Worm (Caenorhabditis elegans) whole organism, L1 larva: Measurements from ENCODE around the gene gnrr-2.

Experiments used
- C04F5.9 ChIP-seq: sonication (generic microtip); optimal IDR thresholded peaks from 2 replicates; lab custom pipeline; 2016; ENCODE audit warnings: missing genetic modification characterization, missing compliant biosample characterization
- alr-1 ChIP-seq: fragments of 200-800 bp; sonication (Bioruptor generic); optimal IDR thresholded peaks from 2 replicates; lab custom pipeline; 2018; ENCODE audit warnings: borderline replicate concordance, mild to moderate bottlenecking, missing genetic modification characterization, missing compliant biosample characterization
- aly-2 ChIP-seq: fragments of 150-350 bp; optimal IDR thresholded peaks from 2 replicates; lab custom pipeline; 2014; ENCODE audit warnings: missing biosample characterization, missing genetic modification characterization
- ceh-8 ChIP-seq: fragments of 200-800 bp; sonication (Bioruptor generic); optimal IDR thresholded peaks from 2 replicates; lab custom pipeline; 2018; ENCODE audit warnings: mild to moderate bottlenecking, missing genetic modification characterization, moderate library complexity, missing compliant biosample characterization
- ceh-90 ChIP-seq: sonication (generic microtip); optimal IDR thresholded peaks from 2 replicates; lab custom pipeline; 2016; ENCODE audit warnings: missing genetic modification characterization, missing compliant biosample characterization
- ces-1 ChIP-seq: fragments of 150-350 bp; optimal IDR thresholded peaks from 2 replicates; lab custom pipeline; 2014; ENCODE audit warnings: missing biosample characterization, missing genetic modification reagents, missing genetic modification characterization
- dsc-1 ChIP-seq: sonication (generic microtip); optimal IDR thresholded peaks from 2 replicates; lab custom pipeline; 2016; ENCODE audit warnings: mild to moderate bottlenecking, missing genetic modification characterization, missing compliant biosample characterization
- egl-27 ChIP-seq, 2 experiments: fragments of 150-350 bp in 1 of 2; sonication (generic microtip); optimal IDR thresholded peaks; 3 replicates each; lab custom pipeline; 2017 to 2018; ENCODE audit warnings: missing biosample characterization in 2 of 2, missing genetic modification characterization in 2 of 2, missing genetic modification reagents in 2 of 2
- elt-2 ChIP-seq: sonication (generic microtip); optimal IDR thresholded peaks from 2 replicates; lab custom pipeline; 2016; ENCODE audit warnings: missing genetic modification characterization, mild to moderate bottlenecking, inconsistent platforms, missing compliant biosample characterization, missing genetic modification reagents
- ets-5 ChIP-seq: fragments of 200-800 bp; sonication (Bioruptor generic); IDR thresholded peaks from 2 replicates; pipeline ENCODE4 v1.3.6; 2022; ENCODE audit warnings: missing genetic modification characterization, missing compliant biosample characterization
- fkh-8 ChIP-seq: sonication (generic microtip); optimal IDR thresholded peaks from 2 replicates; lab custom pipeline; 2016; ENCODE audit warnings: mild to moderate bottlenecking, missing genetic modification characterization, missing compliant biosample characterization
- hlh-4 ChIP-seq: sonication (generic microtip); optimal IDR thresholded peaks from 2 replicates; lab custom pipeline; 2016; ENCODE audit warnings: mild to moderate bottlenecking, missing genetic modification characterization, missing compliant biosample characterization
- isw-1 ChIP-seq: fragments of 200-800 bp; sonication (Bioruptor generic); IDR thresholded peaks from 2 replicates; pipeline ENCODE4 v1.3.6; 2022; ENCODE audit warnings: missing genetic modification characterization, missing compliant biosample characterization
- jun-1 ChIP-seq: fragments of 150-350 bp; optimal IDR thresholded peaks from 2 replicates; lab custom pipeline; 2014; ENCODE audit warnings: missing biosample characterization, missing genetic modification reagents, missing genetic modification characterization
- lin-15B ChIP-seq: fragments of 150-350 bp; sonication (generic microtip); optimal IDR thresholded peaks from 3 replicates; lab custom pipeline; 2014; ENCODE audit warnings: missing biosample characterization, missing genetic modification characterization
- lin-39 ChIP-seq: fragments of 150-350 bp; optimal IDR thresholded peaks from 2 replicates; lab custom pipeline; 2014; ENCODE audit warnings: missing biosample characterization, missing genetic modification reagents, missing genetic modification characterization
- mef-2 ChIP-seq: fragments of 150-350 bp; optimal IDR thresholded peaks from 2 replicates; lab custom pipeline; 2014; ENCODE audit warnings: missing biosample characterization, missing genetic modification characterization
- mep-1 ChIP-seq: fragments of 150-350 bp; optimal IDR thresholded peaks from 2 replicates; lab custom pipeline; 2014; ENCODE audit warnings: missing biosample characterization, missing genetic modification characterization
- nhr-20 ChIP-seq: sonication (generic microtip); optimal IDR thresholded peaks from 2 replicates; lab custom pipeline; 2016; ENCODE audit warnings: mild to moderate bottlenecking, missing genetic modification characterization, missing compliant biosample characterization
- nhr-237 ChIP-seq: fragments of 150-350 bp; optimal IDR thresholded peaks from 2 replicates; lab custom pipeline; 2014; ENCODE audit warnings: missing biosample characterization, missing genetic modification characterization
- nhr-28 ChIP-seq: fragments of 150-350 bp; optimal IDR thresholded peaks from 2 replicates; lab custom pipeline; 2014; ENCODE audit warnings: missing biosample characterization, missing genetic modification characterization
- nhr-47 ChIP-seq: sonication (generic microtip); optimal IDR thresholded peaks from 2 replicates; lab custom pipeline; 2016; ENCODE audit warnings: mild to moderate bottlenecking, missing genetic modification characterization, moderate library complexity, missing compliant biosample characterization
- nhr-71 ChIP-seq: sonication (generic microtip); optimal IDR thresholded peaks from 2 replicates; lab custom pipeline; 2016; ENCODE audit warnings: mild to moderate bottlenecking, missing genetic modification characterization, moderate library complexity, missing compliant biosample characterization
- nhr-77 ChIP-seq: fragments of 150-350 bp; optimal IDR thresholded peaks from 2 replicates; lab custom pipeline; 2014; ENCODE audit warnings: missing biosample characterization, missing genetic modification characterization
- nhr-84 ChIP-seq: sonication (generic microtip); optimal IDR thresholded peaks from 2 replicates; lab custom pipeline; 2017; ENCODE audit warnings: missing biosample characterization, missing genetic modification characterization
- nhr-90 ChIP-seq: sonication (generic microtip); optimal IDR thresholded peaks from 2 replicates; lab custom pipeline; 2016; ENCODE audit warnings: mild to moderate bottlenecking, missing genetic modification characterization, missing compliant biosample characterization; ENCODE audit not compliant: poor library complexity
- pag-3 ChIP-seq: sonication (generic microtip); optimal IDR thresholded peaks from 2 replicates; lab custom pipeline; 2017; ENCODE audit warnings: missing genetic modification characterization, mild to moderate bottlenecking, missing compliant biosample characterization, antibody characterized with exemption, borderline replicate concordance; ENCODE audit not compliant: insufficient read depth
- pax-3 ChIP-seq: fragments of 200-800 bp; sonication (Bioruptor generic); optimal IDR thresholded peaks from 2 replicates; lab custom pipeline; 2018; ENCODE audit warnings: mild to moderate bottlenecking, missing genetic modification characterization, moderate library complexity, missing compliant biosample characterization
- pqm-1 ChIP-seq: sonication (generic microtip); optimal IDR thresholded peaks from 3 replicates; lab custom pipeline; 2017; ENCODE audit warnings: missing biosample characterization, missing genetic modification characterization
- snpc-4 ChIP-seq: fragments of 150-350 bp; optimal IDR thresholded peaks from 2 replicates; lab custom pipeline; 2014; ENCODE audit warnings: missing biosample characterization, missing genetic modification characterization
- snu-23 ChIP-seq: sonication (generic microtip); optimal IDR thresholded peaks from 2 replicates; lab custom pipeline; 2016; ENCODE audit warnings: missing genetic modification characterization, missing compliant biosample characterization
- sox-4 ChIP-seq: sonication (generic microtip); optimal IDR thresholded peaks from 2 replicates; lab custom pipeline; 2016; ENCODE audit warnings: missing genetic modification characterization, missing compliant biosample characterization
- sup-37 ChIP-seq: fragments of 200-800 bp; sonication (Bioruptor generic); optimal IDR thresholded peaks from 2 replicates; lab custom pipeline; 2018; ENCODE audit warnings: mild to moderate bottlenecking, missing genetic modification characterization, missing compliant biosample characterization
- swsn-7 ChIP-seq: sonication (generic microtip); optimal IDR thresholded peaks from 2 replicates; lab custom pipeline; 2016; ENCODE audit warnings: missing genetic modification characterization, missing compliant biosample characterization
- unc-86 ChIP-seq: sonication (generic microtip); optimal IDR thresholded peaks from 2 replicates; lab custom pipeline; 2016; ENCODE audit warnings: missing genetic modification characterization, missing compliant biosample characterization
- unc-98 ChIP-seq: fragments of 200-800 bp; sonication (Bioruptor generic); IDR thresholded peaks from 2 replicates; pipeline ENCODE4 v1.3.6; 2022; ENCODE audit warnings: missing genetic modification characterization, missing compliant biosample characterization
- xbp-1 ChIP-seq: sonication (generic microtip); optimal IDR thresholded peaks from 2 replicates; lab custom pipeline; 2016; ENCODE audit warnings: missing genetic modification characterization, missing compliant biosample characterization
- zip-4 ChIP-seq: fragments of 200-800 bp; sonication (Bioruptor generic); optimal IDR thresholded peaks from 2 replicates; lab custom pipeline; 2018; ENCODE audit warnings: mild to moderate bottlenecking, missing genetic modification characterization, moderate library complexity, missing compliant biosample characterization
- ztf-11 ChIP-seq, 2 experiments: sonication (generic microtip); optimal IDR thresholded peaks; 2 replicates each; lab custom pipeline; 2016 to 2017; ENCODE audit warnings: missing genetic modification characterization in 2 of 2, missing biosample characterization in 1 of 2, missing compliant biosample characterization in 1 of 2
- ztf-4 ChIP-seq: fragments of 150-350 bp; optimal IDR thresholded peaks from 2 replicates; lab custom pipeline; 2014; ENCODE audit warnings: missing biosample characterization, missing genetic modification characterization

gnrr-2 gene

DNA sequence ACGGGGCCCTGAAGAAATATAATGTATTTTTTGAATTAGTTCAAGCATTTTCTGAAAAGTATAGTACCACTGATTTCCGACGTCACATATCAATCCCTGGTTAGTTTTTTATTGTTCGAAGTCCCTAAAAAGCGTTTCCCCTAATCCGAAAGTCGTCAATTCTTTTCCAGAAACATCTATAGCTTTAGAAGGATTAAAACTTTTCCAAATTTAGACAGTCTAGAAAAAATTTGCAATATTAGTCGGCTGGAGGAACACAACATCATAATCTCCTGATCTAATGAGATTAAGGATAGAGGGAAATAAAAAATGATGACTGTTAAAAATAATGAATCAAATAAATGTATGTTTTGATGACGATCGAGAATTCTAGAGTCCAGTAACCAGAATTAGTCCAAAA, 30.8 kb upstream of the gnrr-2 start:
- no peak for TF ChIP-seq sup-37
- TF ChIP-seq pax-3 (tag; lab: Kevin White, UChicago): peak; percentile 13
- TF ChIP-seq mef-2 (tag; lab: Kevin White, UChicago): no peak
- peak; percentile 85 for TF ChIP-seq dsc-1

DNA sequence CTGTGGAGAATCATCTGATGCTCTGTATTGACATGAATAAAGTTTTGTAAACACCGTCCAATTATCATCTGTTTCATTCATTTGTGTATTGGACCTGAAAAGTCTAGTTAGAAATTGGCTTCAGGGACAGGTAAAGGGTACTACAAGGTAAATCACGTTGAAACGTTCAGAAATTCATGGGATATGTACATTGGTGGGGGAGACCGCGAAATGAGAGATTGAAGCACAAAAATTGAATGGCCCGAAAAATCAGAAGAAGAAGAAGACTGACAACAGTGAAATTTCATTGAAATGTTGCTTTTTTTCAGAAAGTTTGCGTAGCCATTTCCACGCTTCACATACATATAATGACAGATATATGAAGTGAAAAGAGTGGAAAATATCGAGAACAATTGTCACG, 29.9 kb upstream of the gnrr-2 start, which contains the start of gene npr-43:
Gene npr-43, minus strand, starts transcription at position 101 of the 400 bp plus-strand sequence.
- no peak for TF ChIP-seq pqm-1 (tag; lab: Kevin White, UChicago)
- TF ChIP-seq jun-1 (tag; lab: Kevin White, UChicago): no peak
- TF ChIP-seq nhr-47: no peak
- no peak for TF ChIP-seq nhr-20 (tag; lab: Kevin White, UChicago)
- TF ChIP-seq nhr-71 (tag; lab: Kevin White, UChicago): no peak
- TF ChIP-seq ceh-90: no peak
- no peak for TF ChIP-seq C04F5.9
- no peak for TF ChIP-seq aly-2
- no peak for TF ChIP-seq ztf-4 (tag; lab: Kevin White, UChicago)
- no peak for TF ChIP-seq sox-4 (tag; lab: Kevin White, UChicago)
- no peak for TF ChIP-seq swsn-7 (tag; lab: Kevin White, UChicago)
- no peak for TF ChIP-seq pag-3 (tag; lab: Kevin White, UChicago)
- no peak for TF ChIP-seq lin-39
- no peak for TF ChIP-seq ceh-8
- TF ChIP-seq unc-86: no peak
- no peak for TF ChIP-seq nhr-28
- TF ChIP-seq lin-15B (tag; lab: Kevin White, UChicago): no peak
- TF ChIP-seq ces-1 (GFP tag; lab: Kevin White, UChicago): no peak
- no peak for TF ChIP-seq nhr-90 (tag; lab: Kevin White, UChicago)

DNA sequence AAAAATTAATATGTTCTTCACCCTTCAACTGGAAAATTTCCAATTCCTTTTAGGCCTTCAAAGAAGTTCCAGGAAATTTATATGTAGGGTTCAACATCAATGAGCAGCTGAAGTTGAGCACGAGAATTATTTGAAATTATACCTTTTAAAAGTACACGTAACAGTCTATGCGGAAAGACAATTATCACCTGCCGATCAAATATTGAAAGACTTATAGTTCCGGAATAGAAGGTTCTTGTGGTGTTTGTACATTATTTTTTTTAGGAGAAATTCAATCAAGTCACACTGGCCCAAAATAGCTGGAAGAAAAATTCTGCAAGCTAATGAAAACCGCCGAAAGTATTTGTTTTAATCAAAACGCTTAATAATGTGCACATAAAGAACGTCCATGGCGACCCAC, 28.6 kb upstream of the gnrr-2 start:
- TF ChIP-seq egl-27 (tag; optimal IDR thresholded peaks at IDR 0.05; lab: Kevin White, UChicago) (no peak), isw-1 (no peak), unc-98 (GFP tag; lab: Robert Waterston, UW) (no peak), nhr-71 (tag; lab: Kevin White, UChicago) (peak; percentile 10), lin-39 (no peak), ces-1 (GFP tag; lab: Kevin White, UChicago) (no peak), nhr-84 (no peak), ets-5 (GFP tag; lab: Robert Waterston, UW) (no peak), hlh-4 (peak; percentile 55), nhr-237 (tag; lab: Kevin White, UChicago) (no peak), mep-1 (tag; lab: Kevin White, UChicago) (no peak), nhr-77 (tag; lab: Kevin White, UChicago) (no peak), snpc-4 (no peak), unc-86 (no peak), zip-4 (GFP tag; lab: Kevin White, UChicago) (no peak), xbp-1 (tag; lab: Kevin White, UChicago) (no peak), ztf-11 (tag; optimal IDR thresholded peaks at IDR 0.05; lab: Kevin White, UChicago) (no peak), pax-3 (tag; lab: Kevin White, UChicago) (peak; percentile 4), snu-23 (GFP tag; lab: Kevin White, UChicago) (no peak), alr-1 (tag; lab: Kevin White, UChicago) (no peak), nhr-20 (tag; lab: Kevin White, UChicago) (no peak), fkh-8 (tag; lab: Kevin White, UChicago) (peak; percentile 8), nhr-47 (no peak), elt-2 (no peak)
